Fruit fly (Drosophila melanogaster) whole organism, embryonic: ENCODE measurements around the gene CG10581.

Source experiments
- C15 ChIP-seq: fragments of 200-800 bp; sonication (Bioruptor generic); IDR thresholded peaks from 3 replicates; pipeline ENCODE4 v1.3.6; 2022; ENCODE audit warnings: missing biosample characterization, missing genetic modification characterization
- CG15011 ChIP-seq: fragments of 200-800 bp; sonication (Bioruptor generic); optimal IDR thresholded peaks from 3 replicates; lab custom pipeline; 2018; ENCODE audit warnings: missing biosample characterization, mild to moderate bottlenecking, missing genetic modification characterization
- CG17328 ChIP-seq: fragments of 200-800 bp; sonication (Bioruptor generic); IDR thresholded peaks from 2 replicates; pipeline ENCODE4 v1.3.6; 2022; ENCODE audit warnings: missing biosample characterization, missing genetic modification characterization
- CG3838 ChIP-seq: fragments of 200-800 bp; sonication (Bioruptor generic); optimal IDR thresholded peaks from 3 replicates; lab custom pipeline; 2016; ENCODE audit warnings: missing biosample characterization, missing genetic modification characterization
- CG8388 ChIP-seq: fragments of 200-800 bp; sonication (Bioruptor generic); optimal IDR thresholded peaks from 2 replicates; lab custom pipeline; 2019; ENCODE audit warnings: missing biosample characterization, mild to moderate bottlenecking, missing genetic modification characterization, moderate library complexity
- gcm2 ChIP-seq: fragments of 200-800 bp; sonication (Bioruptor generic); optimal IDR thresholded peaks from 2 replicates; lab custom pipeline; 2016; ENCODE audit warnings: missing biosample characterization, missing genetic modification characterization
- gfzf ChIP-seq: fragments of 200-800 bp; sonication (Bioruptor generic); optimal IDR thresholded peaks from 2 replicates; lab custom pipeline; 2016; ENCODE audit warnings: missing biosample characterization, mild to moderate bottlenecking, missing genetic modification characterization, moderate library complexity
- h ChIP-seq: fragments of >200 bp; optimal IDR thresholded peaks from 2 replicates; lab custom pipeline; 2017
- ssp ChIP-seq: fragments of 200-800 bp; sonication (Bioruptor generic); IDR thresholded peaks from 2 replicates; pipeline ENCODE4 v1.3.6; 2022; ENCODE audit warnings: missing biosample characterization, missing genetic modification characterization

dm6 chr3L:21050068-21050736, 16.2 kb upstream of the CG10581 start:
- TF ChIP-seq CG15011 (GFP tag; lab: Kevin White, UChicago) (no peak), CG3838 (GFP tag; lab: Kevin White, UChicago) (no peak), h (no peak), ssp (no peak), gfzf (GFP tag; lab: Kevin White, UChicago) (no peak), C15 (GFP tag; lab: Robert Waterston, UW) (no peak), CG17328 (GFP tag; lab: Robert Waterston, UW) (no peak), gcm2 (GFP tag; lab: Kevin White, UChicago) (no peak), CG8388 (no peak)
